Fruit fly (Drosophila melanogaster): Measurements from ENCODE around the gene CG2059.

dm6 chrX:7241985-7242627, 44.1 kb upstream of the CG2059 start:
- TF ChIP-seq usp (GFP tag; optimal IDR thresholded peaks at IDR 0.05) (no peak), Dll (optimal IDR thresholded peaks at IDR 0.05) (no peak), CG8478 (optimal IDR thresholded peaks at IDR 0.05) (no peak), psq (optimal IDR thresholded peaks at IDR 0.05) (no peak), EcR (GFP tag; optimal IDR thresholded peaks at IDR 0.05) (no peak), pan (optimal IDR thresholded peaks at IDR 0.05) (no peak)

All from whole organism.